Worm (Caenorhabditis elegans) whole organism, L4 larva: Measurements from ENCODE around the gene arrd-28.

ENCODE experiments used
- T26A8.4 ChIP-seq: fragments of 200-800 bp; sonication (Bioruptor generic); IDR thresholded peaks from 2 replicates; pipeline ENCODE4 v1.3.6; 2022; ENCODE audit warnings: missing genetic modification characterization, missing compliant biosample characterization
- ZK546.5 ChIP-seq, 2 experiments: sonication (generic microtip); optimal IDR thresholded peaks; 2 replicates each; lab custom pipeline; 2017; ENCODE audit warnings: missing biosample characterization in 2 of 2, missing genetic modification characterization in 2 of 2
- aha-1 ChIP-seq: fragments of 150-350 bp; peaks from one replicate; lab custom pipeline; 2014; ENCODE audit warnings: missing biosample characterization, missing genetic modification characterization
- ama-1 ChIP-seq: fragments of 150-350 bp; optimal IDR thresholded peaks from 2 replicates; lab custom pipeline; 2014; ENCODE audit warnings: inconsistent platforms, mixed read lengths
- dmd-6 ChIP-seq: fragments of 200-800 bp; sonication (Bioruptor generic); IDR thresholded peaks from 2 replicates; pipeline ENCODE4 v1.3.6; 2022; ENCODE audit warnings: missing genetic modification reagents, missing genetic modification characterization, missing compliant biosample characterization
- dve-1 ChIP-seq: sonication (generic microtip); optimal IDR thresholded peaks from 2 replicates; lab custom pipeline; 2017; ENCODE audit warnings: antibody characterized with exemption, mild to moderate bottlenecking, missing genetic modification characterization, missing compliant biosample characterization; ENCODE audit not compliant: insufficient read depth
- hlh-11 ChIP-seq: fragments of 200-800 bp; sonication (Bioruptor generic); optimal IDR thresholded peaks from 2 replicates; lab custom pipeline; 2018; ENCODE audit warnings: mild to moderate bottlenecking, missing genetic modification characterization, missing compliant biosample characterization
- hlh-30 ChIP-seq: sonication (generic microtip); optimal IDR thresholded peaks from 2 replicates; lab custom pipeline; 2017; ENCODE audit warnings: antibody characterized with exemption, mild to moderate bottlenecking, missing genetic modification characterization, missing compliant biosample characterization; ENCODE audit not compliant: insufficient read depth
- lim-7 ChIP-seq: fragments of 200-800 bp; sonication (Bioruptor generic); IDR thresholded peaks from 2 replicates; pipeline ENCODE4 v1.3.6; 2022; ENCODE audit warnings: missing genetic modification characterization, missing compliant biosample characterization
- lin-29 ChIP-seq: fragments of 200-800 bp; sonication (Bioruptor generic); IDR thresholded peaks from 2 replicates; pipeline ENCODE4 v1.3.6; 2022; ENCODE audit warnings: missing genetic modification reagents, missing genetic modification characterization, missing compliant biosample characterization
- lin-38 ChIP-seq: fragments of 200-800 bp; sonication (Bioruptor generic); IDR thresholded peaks from 2 replicates; pipeline ENCODE4 v1.3.6; 2022; ENCODE audit warnings: missing genetic modification reagents, missing genetic modification characterization, missing compliant biosample characterization
- lin-39 ChIP-seq: fragments of 150-350 bp; optimal IDR thresholded peaks from 2 replicates; lab custom pipeline; 2014; ENCODE audit warnings: missing biosample characterization, missing genetic modification reagents, missing genetic modification characterization
- mdl-1 ChIP-seq, 2 experiments: fragments of 150-350 bp in 1 of 2; sonication (generic microtip) in 1 of 2; optimal IDR thresholded peaks; 2 replicates each; lab custom pipeline; 2014 to 2017; ENCODE audit warnings: missing biosample characterization in 2 of 2, missing genetic modification characterization in 2 of 2
- mep-1 ChIP-seq: fragments of 150-350 bp; sonication (generic microtip); optimal IDR thresholded peaks from 3 replicates; lab custom pipeline; 2014; ENCODE audit warnings: missing biosample characterization, missing genetic modification characterization
- mxl-2 ChIP-seq: fragments of 200-800 bp; sonication (Bioruptor generic); conservative IDR thresholded peaks from 2 replicates; pipeline ENCODE4 v1.3.6; 2022; ENCODE audit warnings: missing genetic modification reagents, missing genetic modification characterization, missing compliant biosample characterization
- mxl-3 ChIP-seq: fragments of 200-800 bp; sonication (Bioruptor generic); optimal IDR thresholded peaks from 2 replicates; lab custom pipeline; 2018; ENCODE audit warnings: mild to moderate bottlenecking, missing genetic modification characterization, missing compliant biosample characterization
- nhr-111 ChIP-seq: fragments of 200-800 bp; sonication (Bioruptor generic); optimal IDR thresholded peaks from 2 replicates; lab custom pipeline; 2018; ENCODE audit warnings: mild to moderate bottlenecking, missing genetic modification characterization, missing compliant biosample characterization
- nhr-25 ChIP-seq: sonication (generic microtip); optimal IDR thresholded peaks from 2 replicates; lab custom pipeline; 2017; ENCODE audit warnings: missing genetic modification characterization, mild to moderate bottlenecking, missing compliant biosample characterization, antibody characterized with exemption, moderate library complexity, borderline replicate concordance; ENCODE audit not compliant: insufficient read depth
- nhr-28 ChIP-seq: fragments of 150-350 bp; optimal IDR thresholded peaks from 2 replicates; lab custom pipeline; 2014; ENCODE audit warnings: missing biosample characterization, missing genetic modification characterization
- nhr-42 ChIP-seq: fragments of 200-800 bp; sonication (Bioruptor generic); IDR thresholded peaks from 2 replicates; pipeline ENCODE4 v1.3.6; 2022; ENCODE audit warnings: missing genetic modification characterization, missing compliant biosample characterization
- nhr-48 ChIP-seq: sonication (generic microtip); optimal IDR thresholded peaks from 2 replicates; lab custom pipeline; 2016; ENCODE audit warnings: mild to moderate bottlenecking, missing genetic modification characterization, missing compliant biosample characterization
- pqm-1 ChIP-seq: sonication (generic microtip); optimal IDR thresholded peaks from 2 replicates; lab custom pipeline; 2017; ENCODE audit warnings: missing biosample characterization, missing genetic modification characterization
- snpc-1.2 ChIP-seq: fragments of 200-800 bp; sonication (Bioruptor generic); IDR thresholded peaks from 2 replicates; pipeline ENCODE4 v1.3.6; 2022; ENCODE audit warnings: missing genetic modification reagents, missing genetic modification characterization, missing compliant biosample characterization
- tra-1 ChIP-seq: fragments of 200-800 bp; sonication (Bioruptor generic); IDR thresholded peaks from 2 replicates; pipeline ENCODE4 v1.3.6; 2022; ENCODE audit warnings: missing genetic modification reagents, missing genetic modification characterization, missing compliant biosample characterization
- unc-130 ChIP-seq: sonication (generic microtip); optimal IDR thresholded peaks from 2 replicates; lab custom pipeline; 2016; ENCODE audit warnings: missing genetic modification reagents, missing genetic modification characterization, missing compliant biosample characterization
- unc-62 ChIP-seq, 3 experiments: fragments of 150-350 bp in 1 of 3; sonication (generic microtip); optimal IDR thresholded peaks in 2 of 3; peaks in 1 of 3; 1 replicate in 1 of 3; 2 replicates in 2 of 3; lab custom pipeline; 2014 to 2017; ENCODE audit warnings: missing biosample characterization in 3 of 3, missing genetic modification characterization in 3 of 3, missing genetic modification reagents in 3 of 3, missing genotype in 1 of 3

The arrd-28 gene

ce11 chrX:10230872-10231271 is 47.1 kb downstream of the arrd-28 start:
- TF ChIP-seq dve-1 = peak; percentile 18
- no peak for TF ChIP-seq mxl-2 (GFP tag; lab: Robert Waterston, UW)
- TF ChIP-seq hlh-30 (tag; lab: Kevin White, UChicago) = peak; percentile 92
- TF ChIP-seq nhr-111 (GFP tag; lab: Kevin White, UChicago) = no peak
- peak; percentile 5 for TF ChIP-seq mep-1
- peak in 1 of 2 experiments; percentile 67 for TF ChIP-seq mdl-1 (tag; optimal IDR thresholded peaks at IDR 0.05; lab: Kevin White, UChicago)
- TF ChIP-seq lim-7 (GFP tag; lab: Robert Waterston, UW) = no peak
- TF ChIP-seq T26A8.4 = peak; percentile 48; the same call in 1 of the 2 replicates
- no peak for TF ChIP-seq ama-1 (lab: Kevin White, UChicago)
- 0 out of 2 replicates have a peak, but pooled peaks have one; percentile 28 for TF ChIP-seq lin-29 (GFP tag; lab: Robert Waterston, UW)
- TF ChIP-seq ZK546.5 (tag; optimal IDR thresholded peaks at IDR 0.05; lab: Kevin White, UChicago) = no peak
- TF ChIP-seq hlh-11 (tag; lab: Kevin White, UChicago) = peak; percentile 81
- no peak for TF ChIP-seq lin-39 (tag; lab: Kevin White, UChicago)
- TF ChIP-seq aha-1 (tag; lab: Kevin White, UChicago) = peak; percentile 64
- TF ChIP-seq nhr-25 = peak; percentile 20
- peak; percentile 90 for TF ChIP-seq mxl-3 (GFP tag; lab: Kevin White, UChicago)
- peak; percentile 29 for TF ChIP-seq nhr-28 (tag; lab: Kevin White, UChicago)
- no peak for TF ChIP-seq unc-130 (GFP tag; lab: Kevin White, UChicago)
- TF ChIP-seq pqm-1 (tag; lab: Kevin White, UChicago) = no peak
- TF ChIP-seq tra-1 (GFP tag; lab: Robert Waterston, UW) = 0 out of 2 replicates have a peak, but pooled peaks have one; percentile 12
- TF ChIP-seq dmd-6 (GFP tag; lab: Robert Waterston, UW) = peak; percentile 30; the same call in 1 of the 2 replicates
- TF ChIP-seq nhr-48 = peak; percentile 28

ce11 chrX:10232395-10232794 is 48.6 kb downstream of the arrd-28 start:
- TF ChIP-seq lin-38 (GFP tag; lab: Robert Waterston, UW) (no peak), unc-62 (GFP tag; optimal IDR thresholded peaks at IDR 0.05 in 1 of 2; lab: Kevin White, UChicago) (peak in 1 of 2 experiments; percentile 91), unc-62 (tag; optimal IDR thresholded peaks at IDR 0.05; lab: Kevin White, UChicago) (no peak), dmd-6 (GFP tag; lab: Robert Waterston, UW) (no peak), aha-1 (tag; lab: Kevin White, UChicago) (peak; percentile 30), T26A8.4 (peak; percentile 29; the same call in 1 of the 2 replicates), nhr-42 (GFP tag; lab: Robert Waterston, UW) (no peak), snpc-1.2 (GFP tag; lab: Robert Waterston, UW) (no peak), mdl-1 (tag; optimal IDR thresholded peaks at IDR 0.05; lab: Kevin White, UChicago) (no peak)
